Worm (Caenorhabditis elegans): ENCODE results near the gene R01E6.7.

The R01E6.7 gene

DNA sequence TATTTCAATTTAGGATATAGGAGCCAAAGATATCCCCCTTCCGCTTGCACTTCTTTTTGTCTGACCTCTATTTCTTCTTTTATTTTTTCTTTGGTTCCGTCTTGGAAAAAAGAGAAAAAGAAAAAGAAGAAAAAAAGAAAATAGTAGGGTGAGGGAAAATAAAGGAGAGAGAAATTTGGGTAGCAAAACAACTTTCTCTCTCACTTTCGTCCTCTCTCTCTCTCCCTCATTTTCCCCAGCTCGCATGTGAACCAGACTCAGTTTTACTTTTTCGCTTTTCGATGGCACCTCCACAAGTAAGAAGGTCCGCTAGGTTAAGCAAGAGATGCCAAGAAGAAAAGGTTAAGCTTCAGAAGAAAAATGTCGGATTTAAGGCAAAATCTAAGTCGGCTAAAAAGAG, 27.0 kb downstream of the R01E6.7 start:
- TF ChIP-seq ces-1 (GFP tag; optimal IDR thresholded peaks at IDR 0.05) (peak; percentile 51), ceh-83 (GFP tag; optimal IDR thresholded peaks at IDR 0.05) (no peak)

DNA sequence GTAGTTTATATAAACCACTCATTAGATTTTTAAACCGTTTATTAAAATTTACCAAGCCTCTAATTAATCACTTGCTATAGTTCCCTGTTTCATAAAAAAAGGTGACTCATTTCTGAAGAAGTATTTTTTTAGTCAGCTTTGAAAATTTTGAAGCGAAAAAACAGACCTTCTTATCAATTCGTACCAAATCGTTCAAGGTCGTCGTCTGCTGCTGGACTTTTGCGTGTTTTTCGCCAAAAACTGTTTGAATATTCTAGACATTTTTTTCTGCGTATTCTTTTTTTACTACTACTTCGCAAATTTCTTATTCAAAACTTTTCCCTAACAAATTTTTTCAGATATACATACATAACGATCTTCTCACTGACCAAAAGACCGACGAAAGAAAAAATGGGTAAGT, 27.5 kb downstream of the R01E6.7 start, which contains the start of gene cah-4:
Gene cah-4, plus strand, starts transcription at position 339 of the 400 bp plus-strand sequence.
- TF ChIP-seq cnd-1 (tag; optimal IDR thresholded peaks at IDR 0.05): no peak
- TF ChIP-seq blmp-1 (tag; optimal IDR thresholded peaks at IDR 0.05): no peak
- no peak for TF ChIP-seq nhr-28 (tag; optimal IDR thresholded peaks at IDR 0.05)

DNA sequence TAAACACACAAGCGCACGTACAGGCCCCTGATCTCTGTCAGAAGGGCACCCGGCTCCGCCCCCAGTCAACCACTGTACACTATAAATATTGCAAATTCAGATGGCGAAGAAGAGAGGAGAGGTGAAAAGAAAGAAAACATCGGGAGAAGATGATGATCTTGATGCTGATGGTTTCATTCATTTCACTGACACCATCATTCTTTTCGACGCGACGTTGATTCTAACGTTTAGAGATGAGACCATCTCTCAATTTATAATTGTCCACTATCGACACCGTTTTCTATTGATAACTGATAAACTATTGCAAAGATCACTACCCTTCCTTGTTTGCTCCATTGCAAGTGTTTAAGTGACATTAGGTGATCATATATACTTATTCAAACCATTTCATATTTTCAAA, 28.4 kb downstream of the R01E6.7 start:
- no peak for TF ChIP-seq drap-1 (GFP tag; optimal IDR thresholded peaks at IDR 0.05)
- no peak for TF ChIP-seq lin-13 (tag; optimal IDR thresholded peaks at IDR 0.05)
- TF ChIP-seq cnd-1 (tag; optimal IDR thresholded peaks at IDR 0.05): no peak
- TF ChIP-seq ceh-39 (tag; optimal IDR thresholded peaks at IDR 0.05): no peak
- no peak for TF ChIP-seq ceh-83 (GFP tag; optimal IDR thresholded peaks at IDR 0.05)
- no peak for TF ChIP-seq unc-39 (tag; optimal IDR thresholded peaks at IDR 0.05)
- no peak for TF ChIP-seq elt-3 (tag; optimal IDR thresholded peaks at IDR 0.05)
- no peak for TF ChIP-seq flh-1 (GFP tag; optimal IDR thresholded peaks at IDR 0.05)
- TF ChIP-seq ztf-11 (tag; optimal IDR thresholded peaks at IDR 0.05): no peak
- no peak for TF ChIP-seq ces-1 (GFP tag; optimal IDR thresholded peaks at IDR 0.05)
- TF ChIP-seq lin-32 (GFP tag; optimal IDR thresholded peaks at IDR 0.05): no peak

DNA sequence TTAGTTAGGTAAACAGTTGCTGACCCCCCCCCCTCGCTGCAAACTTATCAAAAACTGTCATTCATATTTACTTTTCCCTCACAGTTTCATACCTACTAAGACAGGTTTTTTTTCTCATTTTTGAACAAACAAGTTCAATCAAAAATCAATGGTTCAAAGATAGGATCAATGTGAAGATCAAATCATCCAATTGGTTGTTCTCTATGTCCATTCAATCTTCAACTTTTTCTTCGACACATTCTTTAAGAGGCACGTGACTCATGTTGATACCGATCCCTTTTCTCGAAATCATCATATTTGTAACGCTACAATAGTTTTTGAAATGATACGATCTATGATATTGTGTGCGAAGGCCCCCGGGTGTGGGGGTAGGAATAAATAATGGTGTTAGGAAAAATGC, 30.1 kb downstream of the R01E6.7 start:
- TF ChIP-seq lin-13 (tag; optimal IDR thresholded peaks at IDR 0.05) (no peak), tbx-8 (GFP tag; optimal IDR thresholded peaks at IDR 0.05) (no peak), flh-1 (GFP tag; optimal IDR thresholded peaks at IDR 0.05) (no peak), drap-1 (GFP tag; optimal IDR thresholded peaks at IDR 0.05) (no peak), unc-62 (GFP tag; optimal IDR thresholded peaks at IDR 0.05) (no peak), nhr-2 (tag; optimal IDR thresholded peaks at IDR 0.05) (no peak)

DNA sequence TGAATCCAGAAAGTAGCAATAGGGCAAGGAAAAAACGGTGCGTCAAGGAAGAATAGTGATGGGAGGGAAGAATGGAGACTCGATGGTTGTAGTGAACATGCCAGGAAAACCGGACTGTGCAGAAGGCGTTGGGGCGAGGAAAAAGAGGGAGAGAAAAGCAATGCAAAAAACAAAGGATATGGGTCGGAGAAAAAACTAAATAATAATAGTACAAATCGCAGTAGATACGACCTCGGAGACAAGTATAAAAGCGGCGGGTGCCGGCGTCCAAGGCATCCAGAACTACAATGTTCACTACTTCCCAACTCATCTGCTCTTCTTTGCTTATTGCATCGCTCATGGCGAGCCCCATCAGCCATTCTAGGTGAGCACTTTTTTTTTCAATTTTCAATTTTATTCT, 33.0 kb downstream of the R01E6.7 start, which contains the start of gene R01E6.5:
Gene R01E6.5, plus strand, starts transcription at position 301 of the 400 bp plus-strand sequence.
- no peak for TF ChIP-seq nhr-28 (tag; optimal IDR thresholded peaks at IDR 0.05)
- TF ChIP-seq lsy-2 (tag; optimal IDR thresholded peaks at IDR 0.05): no peak
- no peak for TF ChIP-seq ham-2 (GFP tag; optimal IDR thresholded peaks at IDR 0.05)
- TF ChIP-seq mep-1 (tag; optimal IDR thresholded peaks at IDR 0.05): no peak
- no peak for TF ChIP-seq M03D4.4 (tag; optimal IDR thresholded peaks at IDR 0.05)
- no peak for TF ChIP-seq nhr-237 (tag; optimal IDR thresholded peaks at IDR 0.05)
- TF ChIP-seq blmp-1 (tag; optimal IDR thresholded peaks at IDR 0.05): no peak
- TF ChIP-seq ces-1 (GFP tag; optimal IDR thresholded peaks at IDR 0.05): no peak
- TF ChIP-seq bed-3 (GFP tag; optimal IDR thresholded peaks at IDR 0.05): no peak
- no peak for TF ChIP-seq ceh-43 (GFP tag; optimal IDR thresholded peaks at IDR 0.05)
- no peak for TF ChIP-seq nhr-12 (tag; optimal IDR thresholded peaks at IDR 0.05)
- TF ChIP-seq lin-13 (tag; optimal IDR thresholded peaks at IDR 0.05): no peak

DNA sequence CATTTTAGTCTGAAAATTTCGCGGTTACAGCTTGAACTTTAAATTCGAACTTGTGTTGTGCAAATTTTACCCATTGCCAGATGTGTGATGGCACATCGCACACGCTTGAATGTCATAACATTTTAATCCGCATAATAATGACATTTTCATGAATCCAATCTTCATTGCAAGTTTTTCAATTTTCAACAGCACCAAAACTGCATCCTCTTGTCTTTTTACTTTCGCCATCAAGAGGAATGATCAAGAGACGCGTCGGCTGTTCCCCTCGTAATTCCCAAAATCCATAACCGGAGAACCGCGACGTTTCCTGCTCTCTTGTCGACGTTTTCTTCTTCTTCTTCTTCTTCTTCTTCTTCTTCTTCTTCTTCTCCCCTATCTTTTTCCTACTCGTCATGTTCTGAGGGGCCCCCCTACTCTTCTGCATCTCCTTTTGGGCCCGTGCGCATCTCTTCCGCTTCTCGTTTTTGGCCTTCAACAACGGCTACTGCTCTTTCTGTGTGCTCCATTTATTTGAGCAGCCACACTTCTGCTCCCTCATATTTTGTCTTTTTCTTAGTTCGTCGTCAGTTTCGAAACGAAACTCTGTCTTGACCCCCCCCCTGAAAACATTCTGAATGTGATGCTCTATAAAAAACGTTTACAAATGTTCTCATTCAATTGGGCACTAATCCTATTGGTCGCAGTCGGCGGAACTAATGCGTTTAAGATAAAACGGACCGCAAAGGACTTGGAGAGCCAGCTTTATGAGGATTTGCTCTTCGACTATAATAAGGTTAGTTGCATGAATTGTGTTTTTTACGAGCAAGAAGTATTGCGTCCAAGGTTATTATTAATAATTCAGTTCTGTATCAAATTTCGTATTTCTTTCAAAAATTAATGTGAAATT, 37.1 kb downstream of the R01E6.7 start, which contains the start of gene acr-12:
Gene acr-12, plus strand, starts transcription at position 430 of the 886 bp plus-strand sequence.
- TF ChIP-seq mep-1 (tag; optimal IDR thresholded peaks at IDR 0.05): no peak
- peak; percentile 97 for TF ChIP-seq ces-1 (GFP tag; optimal IDR thresholded peaks at IDR 0.05)
- peak; percentile 27 for TF ChIP-seq mls-2 (tag; optimal IDR thresholded peaks at IDR 0.05)

DNA sequence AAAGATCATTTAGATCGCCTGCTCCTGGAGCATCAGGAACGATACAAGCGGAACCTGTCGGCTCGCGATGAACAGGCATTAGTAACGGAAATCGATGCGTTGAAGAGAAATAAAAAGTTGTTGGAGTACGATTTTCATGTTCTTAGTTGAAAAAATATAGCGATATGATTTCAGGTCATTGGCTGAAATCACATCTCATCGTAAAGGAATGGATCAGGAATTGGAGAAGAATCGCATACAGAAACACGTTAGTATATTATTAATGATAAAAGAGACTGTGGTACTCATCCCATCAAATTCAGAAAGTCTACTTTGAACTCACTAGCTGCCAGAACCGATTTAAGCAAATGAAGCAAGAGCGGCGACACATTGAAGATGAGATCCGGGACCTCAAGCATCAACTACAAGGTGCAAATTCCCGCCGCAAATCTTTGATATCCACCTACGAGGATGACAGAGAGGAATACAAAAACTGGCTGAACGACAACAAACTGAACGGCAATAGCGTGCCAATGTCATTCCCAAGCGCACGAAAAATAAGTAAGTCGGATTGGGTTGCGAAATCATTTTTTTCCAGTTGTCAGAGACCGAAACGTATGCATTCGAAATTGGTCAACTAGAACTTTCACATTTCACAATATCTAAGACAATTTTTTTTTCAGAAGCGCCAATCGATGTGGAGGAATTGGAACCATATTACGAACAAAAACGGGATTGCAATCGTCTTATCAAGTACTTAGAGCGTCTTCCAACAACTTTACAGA, 39.6 kb downstream of the R01E6.7 start:
- no peak for TF ChIP-seq pha-4 (tag; optimal IDR thresholded peaks at IDR 0.05)
- no peak for TF ChIP-seq lin-32 (GFP tag; optimal IDR thresholded peaks at IDR 0.05)
- no peak for TF ChIP-seq elt-3 (tag; optimal IDR thresholded peaks at IDR 0.05)
- no peak for TF ChIP-seq ceh-39 (tag; optimal IDR thresholded peaks at IDR 0.05)
- TF ChIP-seq mep-1 (tag; optimal IDR thresholded peaks at IDR 0.05): no peak
- TF ChIP-seq unc-39 (tag; optimal IDR thresholded peaks at IDR 0.05): no peak
- no peak for TF ChIP-seq zip-8 (tag; optimal IDR thresholded peaks at IDR 0.05)
- TF ChIP-seq nhr-12 (tag; optimal IDR thresholded peaks at IDR 0.05): no peak
- no peak for TF ChIP-seq mab-5 (tag; optimal IDR thresholded peaks at IDR 0.05)
- TF ChIP-seq tbx-8 (GFP tag; optimal IDR thresholded peaks at IDR 0.05): no peak
- no peak for TF ChIP-seq cnd-1 (tag; optimal IDR thresholded peaks at IDR 0.05)
- TF ChIP-seq elt-1 (tag; optimal IDR thresholded peaks at IDR 0.05; ENCODE audit: borderline replicate concordance, insufficient read depth): no peak
- TF ChIP-seq ceh-43 (GFP tag; optimal IDR thresholded peaks at IDR 0.05): no peak
- TF ChIP-seq M03D4.4 (tag; optimal IDR thresholded peaks at IDR 0.05): no peak
- no peak for TF ChIP-seq nhr-76 (tag; optimal IDR thresholded peaks at IDR 0.05)
- no peak for TF ChIP-seq blmp-1 (tag; optimal IDR thresholded peaks at IDR 0.05)
- no peak for TF ChIP-seq snpc-4 (tag; optimal IDR thresholded peaks at IDR 0.05)
- TF ChIP-seq hlh-1 (tag; optimal IDR thresholded peaks at IDR 0.05): no peak
- TF ChIP-seq unc-120 (tag; optimal IDR thresholded peaks at IDR 0.05; ENCODE audit: poor library complexity, severe bottlenecking): no peak

All from whole organism, mixed stage, embryonic.